In genomic region chrX:7073234-7073878, dm6 we compare ENCODE assay signal across 4 fruit fly cellular contexts.
TF ChIP-seq lines count a peak whose summit lies in the region.

No protein-coding gene starts in this region.

- no peak for TF ChIP-seq CTCF in whole organism, embryonic (GFP tag; optimal IDR thresholded peaks at IDR 0.05; lab: Kevin White, UChicago)

TF ChIP-seq in whole organism, adult, 20 proteins besides CTCF, POLR2A, EP300 and RAD21:
- TF ChIP-seq cic (GFP tag; optimal IDR thresholded peaks at IDR 0.05; lab: Kevin White, UChicago): peak; percentile 52
- no peak for TF ChIP-seq CG5204 (GFP tag; optimal IDR thresholded peaks at IDR 0.05; lab: Kevin White, UChicago)
TF ChIP-seq in whole organism, adult: peak in this region for 1.

TF ChIP-seq in whole organism, embryonic, 481 proteins besides CTCF, POLR2A, EP300 and RAD21 (continues in another document):
- TF ChIP-seq fu2 (GFP tag; optimal IDR thresholded peaks at IDR 0.05; lab: Kevin White, UChicago) (no peak), chinmo (GFP tag; IDR thresholded peaks at IDR 0.05; lab: Robert Waterston, UW; ENCODE audit: partially characterized antibody) (no peak), exex (tag; optimal IDR thresholded peaks at IDR 0.05; lab: Kevin White, UChicago) (peak; percentile 79), Dfd (GFP tag; optimal IDR thresholded peaks at IDR 0.05; lab: Kevin White, UChicago) (no peak), CG17361 (GFP tag; IDR thresholded peaks at IDR 0.05; lab: Robert Waterston, UW) (no peak), CG15601 (tag; optimal IDR thresholded peaks at IDR 0.05; lab: Kevin White, UChicago) (peak; percentile 15), CG9609 (GFP tag; optimal IDR thresholded peaks at IDR 0.05; lab: Kevin White, UChicago) (no peak), Antp (GFP tag; optimal IDR thresholded peaks at IDR 0.05; lab: Kevin White, UChicago) (no peak), BEAF-32 (GFP tag; optimal IDR thresholded peaks at IDR 0.05; lab: Kevin White, UChicago) (peak; percentile 31), CG14441 (GFP tag; IDR thresholded peaks at IDR 0.05; lab: Robert Waterston, UW) (no peak), CG34376 (GFP tag; optimal IDR thresholded peaks at IDR 0.05; lab: Kevin White, UChicago) (peak; percentile 29), Dad (GFP tag; optimal IDR thresholded peaks at IDR 0.05; lab: Kevin White, UChicago) (no peak), CG8290 (GFP tag; optimal IDR thresholded peaks at IDR 0.05; lab: Kevin White, UChicago) (no peak), CG8290 (tag; optimal IDR thresholded peaks at IDR 0.05; lab: Kevin White, UChicago) (peak in 1 of 2 experiments; percentile 3), bowl (GFP tag; IDR thresholded peaks at IDR 0.05; lab: Robert Waterston, UW) (no peak), caup (GFP tag; optimal IDR thresholded peaks at IDR 0.05; lab: Kevin White, UChicago; ENCODE audit: severe bottlenecking) (no peak), Pdp1 (GFP tag; optimal IDR thresholded peaks at IDR 0.05; lab: Kevin White, UChicago) (peak in 1 of 2 experiments; percentile 61), cwo (GFP tag; optimal IDR thresholded peaks at IDR 0.05; lab: Kevin White, UChicago) (peak; percentile 70), CG13894 (tag; optimal IDR thresholded peaks at IDR 0.05; lab: Kevin White, UChicago) (no peak), Scr (GFP tag; IDR thresholded peaks at IDR 0.05; lab: Robert Waterston, UW; ENCODE audit: partially characterized antibody) (0 out of 2 replicates have a peak, but pooled peaks have one; percentile 20), Ptx1 (GFP tag; IDR thresholded peaks at IDR 0.05; lab: Robert Waterston, UW) (no peak), Nf-YA (GFP tag; IDR thresholded peaks at IDR 0.05; lab: Robert Waterston, UW) (no peak), Abd-B (GFP tag; optimal IDR thresholded peaks at IDR 0.05; lab: Kevin White, UChicago) (no peak), grn (GFP tag; optimal IDR thresholded peaks at IDR 0.05; lab: Kevin White, UChicago) (peak; percentile 82), Med (GFP tag; lab: Kevin White, UChicago) (no peak), lab (GFP tag; optimal IDR thresholded peaks at IDR 0.05; lab: Kevin White, UChicago) (peak; percentile 62), CG16815 (GFP tag; optimal IDR thresholded peaks at IDR 0.05; lab: Kevin White, UChicago) (no peak), Deaf1 (tag; optimal IDR thresholded peaks at IDR 0.05; lab: Kevin White, UChicago) (peak; percentile 60), disco-r (GFP tag; optimal IDR thresholded peaks at IDR 0.05; lab: Kevin White, UChicago) (no peak), Sry-β (GFP tag; optimal IDR thresholded peaks at IDR 0.05; lab: Kevin White, UChicago) (no peak)

TF ChIP-seq in whole organism, prepupa, 60 proteins besides CTCF, POLR2A, EP300 and RAD21:
- TF ChIP-seq pdm3 (GFP tag; optimal IDR thresholded peaks at IDR 0.05; lab: Kevin White, UChicago): no peak
- peak; percentile 22 for TF ChIP-seq vri (GFP tag; optimal IDR thresholded peaks at IDR 0.05; lab: Kevin White, UChicago)

TF ChIP-seq in whole organism, wandering third instar larva, 38 proteins besides CTCF, POLR2A, EP300 and RAD21:
- TF ChIP-seq dsf (GFP tag; optimal IDR thresholded peaks at IDR 0.05; lab: Kevin White, UChicago; ENCODE audit: borderline replicate concordance) (no peak), Rel (GFP tag; optimal IDR thresholded peaks at IDR 0.05; lab: Kevin White, UChicago) (no peak), Rel (tag; optimal IDR thresholded peaks at IDR 0.05; lab: Kevin White, UChicago) (peak; percentile 5), CrebA (GFP tag; optimal IDR thresholded peaks at IDR 0.05; lab: Kevin White, UChicago; ENCODE audit: borderline replicate concordance) (no peak)
